Worm (Caenorhabditis elegans) whole organism, midembryonic: ENCODE data around the gene fbxb-45.

ENCODE experiments used
- T22C8.4 ChIP-seq: fragments of 200-800 bp; sonication (Bioruptor generic); IDR thresholded peaks from 2 replicates; pipeline ENCODE4 v1.3.6; 2022; ENCODE audit warnings: missing genetic modification characterization, missing compliant biosample characterization
- cog-1 ChIP-seq: sonication (generic microtip); optimal IDR thresholded peaks from 2 replicates; lab custom pipeline; 2016; ENCODE audit warnings: missing genetic modification characterization, missing compliant biosample characterization
- flt-1 ChIP-seq: fragments of 200-800 bp; sonication (Bioruptor generic); IDR thresholded peaks from 2 replicates; pipeline ENCODE4 v1.3.6; 2022; ENCODE audit warnings: missing genetic modification characterization, missing compliant biosample characterization
- klf-2 ChIP-seq: fragments of 200-800 bp; sonication (Bioruptor generic); conservative IDR thresholded peaks from 2 replicates; pipeline ENCODE4 v1.3.6; 2022; ENCODE audit warnings: missing genetic modification reagents, missing genetic modification characterization, missing compliant biosample characterization
- med-1 ChIP-seq: sonication (generic microtip); optimal IDR thresholded peaks from 2 replicates; lab custom pipeline; 2017; ENCODE audit warnings: missing genetic modification characterization, mild to moderate bottlenecking, missing compliant biosample characterization, antibody characterized with exemption, missing genetic modification reagents; ENCODE audit not compliant: insufficient read depth
- ref-1 ChIP-seq: fragments of 200-800 bp; sonication (Bioruptor generic); conservative IDR thresholded peaks from 2 replicates; pipeline ENCODE4 v1.3.6; 2022; ENCODE audit warnings: missing genetic modification reagents, missing genetic modification characterization, missing compliant biosample characterization
- tab-1 ChIP-seq: fragments of 200-800 bp; sonication (Bioruptor generic); IDR thresholded peaks from 2 replicates; pipeline ENCODE4 v1.3.6; 2022; ENCODE audit warnings: missing genetic modification characterization, missing compliant biosample characterization
- ztf-23 ChIP-seq: fragments of 200-800 bp; sonication (Bioruptor generic); IDR thresholded peaks from 2 replicates; pipeline ENCODE4 v1.3.6; 2022; ENCODE audit warnings: missing genetic modification reagents, missing genetic modification characterization, missing compliant biosample characterization
- ztf-29 ChIP-seq: fragments of 200-800 bp; sonication (Bioruptor generic); IDR thresholded peaks from 2 replicates; pipeline ENCODE4 v1.3.6; 2022; ENCODE audit warnings: missing genetic modification reagents, missing genetic modification characterization, missing compliant biosample characterization

The fbxb-45 gene

DNA sequence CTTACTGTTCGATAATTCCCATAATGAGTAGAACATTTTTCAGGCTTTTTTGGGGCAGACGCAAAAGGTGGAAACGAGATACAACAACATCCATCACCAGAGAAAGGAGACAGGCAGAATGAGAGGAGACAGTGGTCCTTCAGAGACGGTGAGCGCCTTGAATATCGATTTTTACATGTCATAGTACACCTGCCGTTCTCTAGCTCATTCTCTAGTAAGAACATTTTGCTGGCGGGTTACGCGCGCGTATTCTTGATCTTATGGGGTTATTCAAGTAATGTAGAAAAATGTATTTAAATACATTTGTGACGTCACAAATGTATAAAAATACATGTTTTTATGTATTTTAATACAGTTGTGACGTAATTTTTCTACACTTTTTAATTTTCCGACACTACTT, at the start of gene fbxb-45:
TSS of gene fbxb-45 (minus strand) at position 101 of the 400 bp plus-strand sequence.
- TF ChIP-seq T22C8.4 (GFP tag; lab: Robert Waterston, UW), result peak; percentile 58

DNA sequence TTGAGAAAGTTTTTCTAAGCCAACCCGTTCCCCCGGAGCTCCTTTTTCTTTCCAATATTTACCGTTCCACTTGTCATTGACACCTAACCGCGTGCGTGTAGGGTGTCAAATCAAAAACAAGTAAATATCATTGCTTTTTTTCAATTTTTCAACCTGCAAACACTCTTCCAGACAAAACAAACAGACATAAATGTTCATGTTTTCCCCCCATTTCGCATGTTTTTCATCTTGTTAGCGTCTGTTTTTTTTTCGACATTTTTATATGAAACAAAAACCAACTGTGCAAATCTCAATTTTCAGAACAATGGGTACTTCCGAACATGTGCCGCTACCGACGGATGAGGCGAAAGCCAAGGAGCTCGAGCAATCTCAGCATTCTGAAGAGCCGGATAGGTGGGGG, 47.9 kb upstream of the fbxb-45 start, which contains the start of gene snf-3:
TSS of gene snf-3 (plus strand) at position 301 of the 400 bp plus-strand sequence.
- TF ChIP-seq flt-1 (no peak), cog-1 (tag; lab: Kevin White, UChicago) (no peak), T22C8.4 (GFP tag; lab: Robert Waterston, UW) (no peak), tab-1 (GFP tag; lab: Robert Waterston, UW) (no peak), ztf-23 (GFP tag; lab: Robert Waterston, UW) (no peak), med-1 (no peak)

DNA sequence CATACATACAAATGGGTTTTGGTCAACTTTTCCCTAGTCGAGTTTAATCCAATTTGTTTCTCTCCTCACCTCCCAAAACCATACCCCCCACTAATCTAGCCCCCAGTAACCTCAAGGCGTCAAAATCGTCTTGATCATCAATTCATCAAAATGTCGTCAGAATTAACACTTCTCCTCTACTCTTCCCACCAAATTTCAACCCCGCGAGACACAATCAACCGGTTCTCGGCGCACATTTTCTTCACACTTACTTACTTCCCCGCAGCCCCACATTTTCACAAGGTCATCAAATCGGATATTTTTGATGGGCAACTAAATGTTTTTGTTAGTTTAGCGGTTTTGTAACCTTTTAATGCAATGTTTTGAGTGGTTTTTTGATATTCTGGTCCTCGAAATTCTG, 46.9 kb upstream of the fbxb-45 start:
- no peak for TF ChIP-seq flt-1
- TF ChIP-seq med-1, result no peak
- no peak for TF ChIP-seq ztf-23 (GFP tag; lab: Robert Waterston, UW)
- TF ChIP-seq T22C8.4 (GFP tag; lab: Robert Waterston, UW), result no peak
- TF ChIP-seq tab-1 (GFP tag; lab: Robert Waterston, UW), result no peak
- no peak for TF ChIP-seq ref-1
- no peak for TF ChIP-seq klf-2 (GFP tag; lab: Robert Waterston, UW)
- TF ChIP-seq ztf-29 (GFP tag; lab: Robert Waterston, UW), result no peak
- TF ChIP-seq cog-1 (tag; lab: Kevin White, UChicago), result no peak

DNA sequence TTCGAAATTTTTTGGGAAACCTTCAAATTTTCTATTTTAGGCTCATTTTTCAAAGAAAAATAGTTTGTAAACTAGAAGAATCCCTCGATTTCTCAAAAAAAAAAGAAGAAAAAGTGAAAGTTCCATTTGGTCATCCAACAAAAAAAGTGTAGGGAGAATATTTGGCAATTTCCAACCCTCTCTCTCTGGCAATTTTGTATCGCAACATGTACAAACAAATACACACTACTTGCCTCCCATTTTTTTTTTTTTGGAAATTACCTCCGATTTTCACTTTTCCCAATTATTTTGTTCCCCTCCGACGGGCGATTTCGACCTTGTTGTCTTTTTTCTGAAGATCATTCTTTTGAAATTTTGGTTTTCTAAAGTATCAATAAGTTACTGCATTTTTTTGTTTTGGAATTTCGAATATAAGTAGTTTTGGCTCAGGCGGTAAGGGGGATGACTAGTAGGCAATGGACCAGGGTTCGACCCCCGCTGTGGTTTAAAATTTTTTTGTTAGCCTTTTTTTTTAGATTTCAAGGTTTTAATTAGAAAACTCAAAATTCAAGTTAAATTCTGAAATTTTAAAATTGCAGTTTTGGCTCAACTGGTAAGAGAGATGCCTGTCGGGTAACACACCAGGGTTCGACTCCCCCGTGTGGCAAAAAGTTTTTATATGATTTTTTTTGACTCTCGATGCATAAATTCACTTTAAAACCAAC, 44.8 kb upstream of the fbxb-45 start:
- TF ChIP-seq cog-1 (tag; lab: Kevin White, UChicago) (no peak), ref-1 (no peak), flt-1 (no peak), T22C8.4 (GFP tag; lab: Robert Waterston, UW) (no peak), med-1 (no peak), klf-2 (GFP tag; lab: Robert Waterston, UW) (no peak), ztf-29 (GFP tag; lab: Robert Waterston, UW) (no peak), tab-1 (GFP tag; lab: Robert Waterston, UW) (no peak), ztf-23 (GFP tag; lab: Robert Waterston, UW) (no peak)

DNA sequence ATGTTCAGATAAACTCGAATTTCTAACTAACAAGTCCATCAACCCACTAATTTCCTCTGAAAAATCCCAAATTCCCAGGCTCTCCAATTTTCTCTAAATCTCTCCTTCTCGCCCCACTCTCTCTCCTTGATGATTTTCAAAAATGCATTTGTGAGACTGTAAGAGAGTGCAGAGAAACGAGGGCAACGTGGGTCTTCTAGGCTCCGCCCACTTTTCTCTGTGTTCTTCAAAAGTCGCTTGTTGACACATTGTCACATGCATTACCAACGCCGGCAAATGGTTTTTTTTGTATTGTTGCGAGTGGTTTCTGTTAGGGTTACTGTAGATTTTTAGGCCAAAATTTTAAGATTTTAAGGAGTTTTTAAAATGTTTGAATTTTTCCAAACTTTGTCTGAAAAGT, 42.6 kb upstream of the fbxb-45 start:
- TF ChIP-seq med-1 (no peak), tab-1 (GFP tag; lab: Robert Waterston, UW) (no peak), ztf-23 (GFP tag; lab: Robert Waterston, UW) (no peak), ref-1 (no peak), cog-1 (tag; lab: Kevin White, UChicago) (no peak), klf-2 (GFP tag; lab: Robert Waterston, UW) (no peak), T22C8.4 (GFP tag; lab: Robert Waterston, UW) (no peak), flt-1 (no peak), ztf-29 (GFP tag; lab: Robert Waterston, UW) (no peak)

DNA sequence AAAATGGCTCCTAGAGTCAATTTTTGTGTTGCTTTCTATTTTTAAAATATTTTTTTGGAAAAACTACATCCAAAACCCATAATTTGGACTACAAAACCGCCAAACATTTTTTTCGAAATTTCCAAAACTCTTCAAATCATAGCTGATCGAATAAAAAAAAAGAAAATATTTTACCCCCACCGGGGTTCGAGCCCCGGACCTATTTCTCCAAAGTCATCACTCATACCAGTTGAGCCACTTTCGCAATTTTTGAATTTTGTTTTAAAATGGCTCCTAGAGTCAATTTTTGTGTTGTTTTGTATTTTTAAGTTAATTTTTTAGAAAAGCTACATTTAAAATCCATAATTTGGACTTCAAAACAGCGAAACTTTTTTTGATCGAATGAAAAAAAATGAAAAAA, 41.7 kb upstream of the fbxb-45 start:
- TF ChIP-seq ztf-23 (GFP tag; lab: Robert Waterston, UW), result no peak
- TF ChIP-seq klf-2 (GFP tag; lab: Robert Waterston, UW), result no peak
- no peak for TF ChIP-seq ref-1
- no peak for TF ChIP-seq T22C8.4 (GFP tag; lab: Robert Waterston, UW)
- no peak for TF ChIP-seq ztf-29 (GFP tag; lab: Robert Waterston, UW)
- no peak for TF ChIP-seq flt-1
- TF ChIP-seq cog-1 (tag; lab: Kevin White, UChicago), result no peak
- no peak for TF ChIP-seq med-1
- no peak for TF ChIP-seq tab-1 (GFP tag; lab: Robert Waterston, UW)

DNA sequence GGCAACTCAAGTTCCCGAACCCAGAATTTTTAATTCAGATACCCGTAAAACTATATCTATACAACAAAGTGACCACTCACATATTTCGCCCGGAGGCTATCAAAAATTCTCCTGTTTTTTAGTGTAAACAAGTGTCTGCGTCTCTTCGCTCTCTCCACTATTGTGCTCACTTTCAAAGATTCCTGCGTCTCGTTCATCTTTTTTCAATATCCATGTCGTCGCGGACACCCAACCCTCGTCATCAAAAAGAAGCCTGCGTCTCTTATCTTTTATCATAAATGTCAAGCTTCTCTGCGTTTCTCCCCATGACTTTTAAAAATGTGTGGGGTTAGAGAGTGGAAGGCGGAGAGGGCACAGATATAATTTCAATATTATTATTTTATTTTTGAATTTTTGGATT, 41.1 kb upstream of the fbxb-45 start:
- TF ChIP-seq klf-2 (GFP tag; lab: Robert Waterston, UW), result no peak
- TF ChIP-seq ztf-23 (GFP tag; lab: Robert Waterston, UW), result no peak
- TF ChIP-seq cog-1 (tag; lab: Kevin White, UChicago), result peak; percentile 39

DNA sequence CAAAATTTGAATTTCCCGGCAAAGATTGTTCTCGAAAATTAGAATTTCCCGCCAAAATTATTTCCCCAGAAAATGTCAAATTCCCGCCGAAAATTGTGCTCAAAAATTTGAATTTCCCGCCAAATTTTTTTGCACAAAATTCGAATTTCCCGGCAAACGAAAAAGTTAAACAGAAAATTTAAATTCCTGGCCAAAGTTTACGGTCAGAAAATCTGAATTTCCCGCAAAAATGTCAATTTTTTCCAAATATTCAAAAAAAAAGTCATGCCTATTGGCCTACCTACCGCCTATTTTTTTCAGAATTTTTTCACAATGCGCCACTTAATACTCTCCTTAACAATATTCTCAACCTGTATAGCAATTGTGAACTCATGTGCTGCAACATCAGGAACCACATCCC, 39.0 kb upstream of the fbxb-45 start, which contains the start of gene K02E7.1:
TSS of gene K02E7.1 (plus strand) at position 301 of the 400 bp plus-strand sequence.
- TF ChIP-seq ztf-23 (GFP tag; lab: Robert Waterston, UW) (no peak), klf-2 (GFP tag; lab: Robert Waterston, UW) (no peak), med-1 (no peak), ref-1 (no peak), flt-1 (no peak), cog-1 (tag; lab: Kevin White, UChicago) (no peak), tab-1 (GFP tag; lab: Robert Waterston, UW) (no peak), T22C8.4 (GFP tag; lab: Robert Waterston, UW) (no peak), ztf-29 (GFP tag; lab: Robert Waterston, UW) (no peak)

DNA sequence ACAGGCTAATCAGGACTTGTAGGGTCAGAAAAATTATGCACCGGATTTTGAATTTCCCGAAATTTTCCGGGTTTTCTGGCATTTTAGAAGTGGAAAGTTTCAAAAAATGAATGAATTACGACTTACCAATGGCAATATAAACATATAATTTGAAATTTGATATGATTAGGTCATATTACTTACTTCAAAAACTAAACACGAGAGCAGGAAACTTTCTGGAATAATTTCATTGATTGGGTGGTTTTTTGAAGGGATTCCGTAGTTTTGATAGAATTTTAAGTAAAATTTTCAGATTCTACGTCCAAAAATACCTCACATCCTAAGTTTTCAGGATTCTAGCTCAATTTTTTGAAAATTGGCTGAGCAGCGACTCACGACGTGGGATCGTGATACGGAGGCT, 31.6 kb upstream of the fbxb-45 start, which contains the start of gene K02E7.11:
TSS of gene K02E7.11 (minus strand) at position 101 of the 400 bp plus-strand sequence.
- TF ChIP-seq med-1 (no peak), ztf-29 (GFP tag; lab: Robert Waterston, UW) (no peak), cog-1 (tag; lab: Kevin White, UChicago) (no peak), T22C8.4 (GFP tag; lab: Robert Waterston, UW) (no peak), tab-1 (GFP tag; lab: Robert Waterston, UW) (no peak), ref-1 (no peak), ztf-23 (GFP tag; lab: Robert Waterston, UW) (no peak), flt-1 (no peak), klf-2 (GFP tag; lab: Robert Waterston, UW) (no peak)

DNA sequence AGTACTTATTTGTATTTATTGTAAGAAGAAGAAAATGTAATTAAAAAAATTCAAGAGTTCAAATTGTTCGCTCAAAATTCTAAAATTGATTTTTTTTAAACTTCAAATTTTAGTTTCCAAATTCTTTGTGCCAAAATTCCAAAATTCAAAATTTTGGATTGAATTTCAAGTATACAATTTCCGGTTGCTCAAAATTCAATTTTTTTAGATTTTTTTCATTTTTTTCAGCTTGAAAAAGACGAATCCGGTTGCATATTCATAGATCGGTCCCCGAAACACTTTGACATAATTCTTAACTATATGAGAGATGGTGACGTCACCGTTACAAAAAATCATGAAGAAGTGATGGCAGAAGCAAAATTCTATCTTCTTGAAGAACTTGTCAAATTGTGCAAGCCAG, 28.3 kb upstream of the fbxb-45 start, which contains the start of gene K02E7.4:
TSS of gene K02E7.4 (plus strand) at position 301 of the 400 bp plus-strand sequence.
- no peak for TF ChIP-seq cog-1 (tag; lab: Kevin White, UChicago)
- TF ChIP-seq ztf-23 (GFP tag; lab: Robert Waterston, UW), result no peak
- TF ChIP-seq ref-1, result no peak
- no peak for TF ChIP-seq med-1
